Worm (Caenorhabditis elegans) whole organism, young adult: ENCODE results near the gene txt-10.

Experiments
- C17E4.6 ChIP-seq: fragments of 200-800 bp; sonication (Bioruptor generic); IDR thresholded peaks from 2 replicates; pipeline ENCODE4 v1.3.6; 2022; ENCODE audit warnings: missing genetic modification reagents, missing genetic modification characterization, missing compliant biosample characterization
- D2030.7 ChIP-seq: fragments of 200-800 bp; sonication (Bioruptor generic); IDR thresholded peaks from 2 replicates; pipeline ENCODE4 v1.3.6; 2022; ENCODE audit warnings: missing genetic modification reagents, missing genetic modification characterization, missing compliant biosample characterization
- F10E7.11 ChIP-seq: sonication (generic microtip); optimal IDR thresholded peaks from 2 replicates; lab custom pipeline; 2017; ENCODE audit warnings: mild to moderate bottlenecking, missing genetic modification characterization, moderate library complexity, missing compliant biosample characterization
- F23B12.7 ChIP-seq: sonication (generic microtip); optimal IDR thresholded peaks from 2 replicates; lab custom pipeline; 2017; ENCODE audit warnings: missing genetic modification characterization, mild to moderate bottlenecking, missing compliant biosample characterization, antibody characterized with exemption, moderate library complexity; ENCODE audit not compliant: insufficient read depth
- F55B11.4 ChIP-seq: sonication (generic microtip); optimal IDR thresholded peaks from 2 replicates; lab custom pipeline; 2016; ENCODE audit warnings: missing compliant biosample characterization, missing genetic modification characterization, borderline replicate concordance; ENCODE audit not compliant: insufficient read depth
- Y53G8AR.9 ChIP-seq: fragments of 200-800 bp; sonication (Bioruptor generic); conservative IDR thresholded peaks from 2 replicates; pipeline ENCODE4 v1.3.6; 2022; ENCODE audit warnings: missing genetic modification reagents, missing genetic modification characterization, missing compliant biosample characterization
- Y56A3A.18 ChIP-seq: fragments of 200-800 bp; sonication (Bioruptor generic); IDR thresholded peaks from 2 replicates; pipeline ENCODE4 v1.3.6; 2022; ENCODE audit warnings: missing genetic modification reagents, missing genetic modification characterization, missing compliant biosample characterization
- aptf-3 ChIP-seq: fragments of 200-800 bp; sonication (Bioruptor generic); IDR thresholded peaks from 2 replicates; pipeline ENCODE4 v1.3.6; 2022; ENCODE audit warnings: missing genetic modification characterization, missing compliant biosample characterization
- ccch-3 ChIP-seq: fragments of 200-800 bp; sonication (Bioruptor generic); optimal IDR thresholded peaks from 2 replicates; lab custom pipeline; 2018; ENCODE audit warnings: mild to moderate bottlenecking, missing genetic modification characterization, missing compliant biosample characterization
- ceh-58 ChIP-seq: fragments of 200-800 bp; sonication (Bioruptor generic); IDR thresholded peaks from 2 replicates; pipeline ENCODE4 v1.3.6; 2022; ENCODE audit warnings: missing genetic modification characterization, missing compliant biosample characterization
- ceh-91 ChIP-seq: fragments of 200-800 bp; sonication (Bioruptor generic); IDR thresholded peaks from 2 replicates; pipeline ENCODE4 v1.3.6; 2022; ENCODE audit warnings: missing genetic modification reagents, missing genetic modification characterization, missing compliant biosample characterization
- fkh-3 ChIP-seq: sonication (generic microtip); optimal IDR thresholded peaks from 2 replicates; lab custom pipeline; 2016; ENCODE audit warnings: mild to moderate bottlenecking, missing genetic modification characterization, missing compliant biosample characterization
- hlh-12 ChIP-seq: sonication (generic microtip); optimal IDR thresholded peaks from 2 replicates; lab custom pipeline; 2016; ENCODE audit warnings: missing genetic modification characterization, missing compliant biosample characterization
- hmg-1.2 ChIP-seq: fragments of 200-800 bp; sonication (Bioruptor generic); IDR thresholded peaks from 2 replicates; pipeline ENCODE4 v1.3.6; 2022; ENCODE audit warnings: missing genetic modification reagents, missing genetic modification characterization, missing compliant biosample characterization
- hrde-1 ChIP-seq: sonication (generic microtip); optimal IDR thresholded peaks from 2 replicates; lab custom pipeline; 2016; ENCODE audit warnings: missing genetic modification characterization, mild to moderate bottlenecking, missing compliant biosample characterization, moderate library complexity, missing genotype, missing genetic modification reagents, borderline replicate concordance
- let-607 ChIP-seq, 2 experiments: fragments of 200-800 bp in 1 of 2; sonication (Bioruptor generic) in 1 of 2; sonication (generic microtip) in 1 of 2; optimal IDR thresholded peaks; 2 replicates each; lab custom pipeline; 2016 to 2018; ENCODE audit warnings: mild to moderate bottlenecking in 2 of 2, missing compliant biosample characterization in 2 of 2, missing genetic modification characterization in 2 of 2, moderate library complexity in 2 of 2, missing genotype in 1 of 2
- lsy-27 ChIP-seq: sonication (generic microtip); optimal IDR thresholded peaks from 2 replicates; lab custom pipeline; 2017; ENCODE audit warnings: missing genetic modification characterization, mild to moderate bottlenecking, missing compliant biosample characterization, antibody characterized with exemption, missing genotype, borderline replicate concordance; ENCODE audit not compliant: insufficient read depth
- madf-3 ChIP-seq: fragments of 200-800 bp; sonication (Bioruptor generic); IDR thresholded peaks from 2 replicates; pipeline ENCODE4 v1.3.6; 2022; ENCODE audit warnings: missing genetic modification reagents, missing genetic modification characterization, missing compliant biosample characterization
- mcd-1 ChIP-seq: fragments of 200-800 bp; sonication (Bioruptor generic); IDR thresholded peaks from 2 replicates; pipeline ENCODE4 v1.3.6; 2022; ENCODE audit warnings: missing genetic modification reagents, missing genetic modification characterization, missing compliant biosample characterization
- mxl-1 ChIP-seq: sonication (generic microtip); optimal IDR thresholded peaks from 2 replicates; lab custom pipeline; 2016; ENCODE audit warnings: missing genetic modification characterization, missing compliant biosample characterization
- nfyb-1 ChIP-seq: fragments of 200-800 bp; sonication (Bioruptor generic); IDR thresholded peaks from 2 replicates; pipeline ENCODE4 v1.3.6; 2022; ENCODE audit warnings: missing genetic modification reagents, missing genetic modification characterization, missing compliant biosample characterization
- nhr-120 ChIP-seq: fragments of 200-800 bp; sonication (Bioruptor generic); IDR thresholded peaks from 2 replicates; pipeline ENCODE4 v1.3.6; 2022; ENCODE audit warnings: missing genetic modification characterization, missing compliant biosample characterization
- rcor-1 ChIP-seq: fragments of 200-800 bp; sonication (Bioruptor generic); IDR thresholded peaks from 2 replicates; pipeline ENCODE4 v1.3.6; 2022; ENCODE audit warnings: missing genetic modification reagents, missing genetic modification characterization, missing compliant biosample characterization
- rec-8 ChIP-seq, 2 experiments: sonication (generic microtip); optimal IDR thresholded peaks; 2 replicates each; lab custom pipeline; 2016; ENCODE audit warnings: mild to moderate bottlenecking in 2 of 2, missing genetic modification characterization in 2 of 2, missing genetic modification reagents in 2 of 2, missing genotype in 2 of 2, missing biosample characterization in 1 of 2, missing compliant biosample characterization in 1 of 2, moderate library complexity in 1 of 2
- rpc-1 ChIP-seq, 2 experiments: fragments of 150-350 bp in 1 of 2; sonication (generic microtip) in 1 of 2; optimal IDR thresholded peaks; 2 replicates each; lab custom pipeline; 2014 to 2018; ENCODE audit warnings: missing biosample characterization in 1 of 2, missing genetic modification characterization in 1 of 2, missing genetic modification reagents in 1 of 2, missing genotype in 1 of 2
- unc-130 ChIP-seq: sonication (generic microtip); optimal IDR thresholded peaks from 2 replicates; lab custom pipeline; 2016; ENCODE audit warnings: missing genetic modification reagents, missing genetic modification characterization, missing compliant biosample characterization
- zfh-2 ChIP-seq: fragments of 200-800 bp; sonication (Bioruptor generic); conservative IDR thresholded peaks from 2 replicates; pipeline ENCODE4 v1.3.6; 2022; ENCODE audit warnings: missing genetic modification reagents, missing genetic modification characterization, missing compliant biosample characterization
- ztf-28 ChIP-seq: fragments of 200-800 bp; sonication (Bioruptor generic); IDR thresholded peaks from 2 replicates; pipeline ENCODE4 v1.3.6; 2022; ENCODE audit warnings: missing genetic modification reagents, missing genetic modification characterization, missing compliant biosample characterization
- ztf-6 ChIP-seq: fragments of 200-800 bp; sonication (Bioruptor generic); IDR thresholded peaks from 2 replicates; pipeline ENCODE4 v1.3.6; 2022; ENCODE audit warnings: missing genetic modification reagents, missing genetic modification characterization, missing compliant biosample characterization

The txt-10 gene

DNA sequence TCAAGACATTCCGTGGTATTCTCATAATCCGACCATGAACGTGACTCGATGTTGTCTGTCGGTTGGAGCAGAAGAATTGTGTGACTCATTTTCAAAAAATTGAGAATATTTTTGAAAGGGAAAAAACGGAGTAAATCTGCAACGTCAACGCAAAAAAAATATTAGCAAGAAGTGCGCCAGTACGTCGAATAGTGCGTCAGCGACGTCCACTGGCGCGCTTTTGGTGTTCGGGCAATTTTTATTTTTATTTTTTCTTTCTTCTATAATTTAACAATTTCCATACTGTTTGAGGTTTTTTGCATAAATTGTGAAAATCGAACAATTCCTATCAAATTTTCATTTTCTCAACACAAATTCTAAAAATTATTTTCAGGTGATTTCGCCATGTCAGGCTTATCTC is 46.3 kb upstream of the txt-10 start, which contains the start of the genes erh-1 and lpd-9 (continued):
- TF ChIP-seq Y56A3A.18 (GFP tag; lab: Robert Waterston, UW) (peak; percentile 86), hmg-1.2 (GFP tag; lab: Robert Waterston, UW) (no peak; the same call in 1 of the 2 replicates)

ce11 chrV:10578226-10578625 is 45.6 kb upstream of the txt-10 start, which contains the start of gene mics-1:
Gene mics-1, minus strand, starts transcription at chrV:10578326.
- TF ChIP-seq zfh-2 (GFP tag; lab: Robert Waterston, UW), result no peak
- no peak for TF ChIP-seq F10E7.11 (tag; lab: Kevin White, UChicago)
- 0 out of 2 replicates have a peak, but pooled peaks have one; percentile 33 for TF ChIP-seq Y53G8AR.9 (GFP tag; lab: Robert Waterston, UW)
- no peak for TF ChIP-seq hlh-12 (tag; lab: Kevin White, UChicago)
- no peak for TF ChIP-seq C17E4.6 (GFP tag; lab: Robert Waterston, UW)
- no peak for TF ChIP-seq ceh-91 (GFP tag; lab: Robert Waterston, UW)

- TF ChIP-seq nhr-120 (GFP tag; lab: Robert Waterston, UW) (no peak), mcd-1 (0 out of 2 replicates have a peak, but pooled peaks have one; percentile 9)
These were observed 43.7 kb upstream of the txt-10 start, which contains the start of gene vps-54 for ce11 chrV:10576319-10576718. Gene vps-54, minus strand, starts transcription at chrV:10576419.

- TF ChIP-seq nfyb-1 (GFP tag; lab: Robert Waterston, UW) (no peak), rec-8 (tag; optimal IDR thresholded peaks at IDR 0.05; lab: Kevin White, UChicago) (no peak), F23B12.7 (tag; lab: Kevin White, UChicago) (no peak), mxl-1 (tag; lab: Kevin White, UChicago) (no peak), D2030.7 (GFP tag; lab: Robert Waterston, UW) (no peak), let-607 (tag; optimal IDR thresholded peaks at IDR 0.05; lab: Kevin White, UChicago) (no peak), ztf-6 (GFP tag; lab: Robert Waterston, UW) (no peak), aptf-3 (no peak), rpc-1 (optimal IDR thresholded peaks at IDR 0.05; lab: Kevin White, UChicago) (no peak), rpc-1 (tag; optimal IDR thresholded peaks at IDR 0.05; lab: Kevin White, UChicago) (no peak), ztf-28 (GFP tag; lab: Robert Waterston, UW) (no peak), madf-3 (GFP tag; lab: Robert Waterston, UW) (no peak)
These were observed 41.6 kb upstream of the txt-10 start for ce11 chrV:10574197-10574596.

DNA sequence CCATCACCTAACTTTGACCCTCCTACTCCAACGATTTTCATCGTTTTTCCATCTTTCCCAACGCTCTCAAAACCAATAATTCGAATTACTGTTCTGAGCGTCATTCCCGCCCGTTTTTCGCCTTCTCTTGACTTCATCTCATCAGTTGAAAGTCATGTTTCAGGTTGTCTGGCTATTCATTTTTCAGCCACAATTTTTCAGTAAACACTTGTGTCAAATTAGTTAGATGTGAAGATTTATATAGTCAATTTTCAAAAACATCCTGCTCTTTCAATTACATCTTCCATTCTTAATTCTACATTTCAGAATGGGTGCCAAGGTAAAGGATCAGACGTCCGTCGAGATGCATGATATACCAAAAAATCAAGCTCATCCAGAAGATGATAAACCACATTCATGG is 40.0 kb upstream of the txt-10 start, which contains the start of gene del-6:
Gene del-6, plus strand, starts transcription at position 301 of the 400 bp plus-strand sequence.
- no peak for TF ChIP-seq unc-130
- TF ChIP-seq ccch-3 (GFP tag; lab: Kevin White, UChicago), result no peak
- TF ChIP-seq hrde-1 (tag; lab: Kevin White, UChicago), result no peak
- no peak for TF ChIP-seq rcor-1 (GFP tag; lab: Robert Waterston, UW)
- no peak for TF ChIP-seq lsy-27 (tag; lab: Kevin White, UChicago)
- no peak for TF ChIP-seq fkh-3 (tag; lab: Kevin White, UChicago)
- TF ChIP-seq ceh-58 (GFP tag; lab: Robert Waterston, UW), result no peak
- TF ChIP-seq nfyb-1 (GFP tag; lab: Robert Waterston, UW), result no peak
- TF ChIP-seq, all 124 proteins: peak for 0

ce11 chrV:10571523-10571922 is 38.9 kb upstream of the txt-10 start:
- TF ChIP-seq F55B11.4 (tag; lab: Kevin White, UChicago), result no peak
